Worm (Caenorhabditis elegans) whole organism, L4 larva: ENCODE measurements around the gene arl-1.

Experiments used
- F10B5.3 ChIP-seq: sonication (generic microtip); optimal IDR thresholded peaks from 2 replicates; lab custom pipeline; 2016; ENCODE audit warnings: mild to moderate bottlenecking, missing genetic modification characterization, missing compliant biosample characterization
- F26F4.8 ChIP-seq: fragments of 200-800 bp; sonication (Bioruptor generic); conservative IDR thresholded peaks from 2 replicates; pipeline ENCODE4 v1.3.6; 2022; ENCODE audit warnings: missing genetic modification characterization, missing compliant biosample characterization
- F37D6.2 ChIP-seq: sonication (generic microtip); optimal IDR thresholded peaks from 2 replicates; lab custom pipeline; 2016; ENCODE audit warnings: mild to moderate bottlenecking, missing genetic modification characterization, missing compliant biosample characterization
- R02D3.7 ChIP-seq: fragments of 150-350 bp; sonication (generic microtip); optimal IDR thresholded peaks from 3 replicates; lab custom pipeline; 2014; ENCODE audit warnings: missing biosample characterization, missing genetic modification characterization
- T20F7.1 ChIP-seq: fragments of 200-800 bp; sonication (Bioruptor generic); optimal IDR thresholded peaks from 2 replicates; lab custom pipeline; 2018; ENCODE audit warnings: mild to moderate bottlenecking, missing genetic modification characterization, missing compliant biosample characterization
- T26A8.4 ChIP-seq: fragments of 200-800 bp; sonication (Bioruptor generic); IDR thresholded peaks from 2 replicates; pipeline ENCODE4 v1.3.6; 2022; ENCODE audit warnings: missing genetic modification characterization, missing compliant biosample characterization
- Y5F2A.4 ChIP-seq: fragments of 200-800 bp; sonication (Bioruptor generic); optimal IDR thresholded peaks from 2 replicates; lab custom pipeline; 2018; ENCODE audit warnings: mild to moderate bottlenecking, missing genetic modification characterization, missing compliant biosample characterization
- aha-1 ChIP-seq: fragments of 150-350 bp; peaks from one replicate; lab custom pipeline; 2014; ENCODE audit warnings: missing biosample characterization, missing genetic modification characterization
- arid-1 ChIP-seq: fragments of 200-800 bp; sonication (Bioruptor generic); conservative IDR thresholded peaks from 2 replicates; pipeline ENCODE4 v1.3.6; 2022; ENCODE audit warnings: missing genetic modification reagents, missing genetic modification characterization, missing compliant biosample characterization
- ceh-44 ChIP-seq: fragments of 200-800 bp; sonication (Bioruptor generic); IDR thresholded peaks from 2 replicates; pipeline ENCODE4 v1.3.6; 2022; ENCODE audit warnings: missing genetic modification reagents, missing genetic modification characterization, missing compliant biosample characterization
- ces-1 ChIP-seq: fragments of 150-350 bp; sonication (generic microtip); optimal IDR thresholded peaks from 4 replicates; lab custom pipeline; 2014; ENCODE audit warnings: missing biosample characterization, missing genetic modification reagents, missing genetic modification characterization
- cey-2 ChIP-seq: sonication (generic microtip); optimal IDR thresholded peaks from 3 replicates; lab custom pipeline; 2017; ENCODE audit warnings: missing genetic modification characterization, mild to moderate bottlenecking, missing compliant biosample characterization, antibody characterized with exemption, borderline replicate concordance; ENCODE audit not compliant: insufficient read depth
- ctbp-1 ChIP-seq: fragments of 200-800 bp; sonication (Bioruptor generic); IDR thresholded peaks from 2 replicates; pipeline ENCODE4 v1.3.6; 2022; ENCODE audit warnings: missing genetic modification reagents, missing genetic modification characterization, missing compliant biosample characterization
- daf-12 ChIP-seq: fragments of 150-350 bp; optimal IDR thresholded peaks from 2 replicates; lab custom pipeline; 2014; ENCODE audit warnings: missing biosample characterization, missing genetic modification reagents, missing genetic modification characterization
- daf-8 ChIP-seq: fragments of 200-800 bp; sonication (Bioruptor generic); IDR thresholded peaks from 2 replicates; pipeline ENCODE4 v1.3.6; 2022; ENCODE audit warnings: missing genetic modification characterization, missing compliant biosample characterization
- dmd-6 ChIP-seq: fragments of 200-800 bp; sonication (Bioruptor generic); IDR thresholded peaks from 2 replicates; pipeline ENCODE4 v1.3.6; 2022; ENCODE audit warnings: missing genetic modification reagents, missing genetic modification characterization, missing compliant biosample characterization
- dpl-1 ChIP-seq: fragments of 150-350 bp; optimal IDR thresholded peaks from 2 replicates; lab custom pipeline; 2014; ENCODE audit warnings: missing biosample characterization, missing genetic modification reagents, missing genetic modification characterization
- duxl-1 ChIP-seq: sonication (generic microtip); optimal IDR thresholded peaks from 2 replicates; lab custom pipeline; 2016; ENCODE audit warnings: mild to moderate bottlenecking, missing genetic modification characterization, moderate library complexity, missing compliant biosample characterization; ENCODE audit not compliant: poor library complexity
- dve-1 ChIP-seq: sonication (generic microtip); optimal IDR thresholded peaks from 2 replicates; lab custom pipeline; 2017; ENCODE audit warnings: antibody characterized with exemption, mild to moderate bottlenecking, missing genetic modification characterization, missing compliant biosample characterization; ENCODE audit not compliant: insufficient read depth
- egl-27 ChIP-seq: sonication (generic microtip); optimal IDR thresholded peaks from 3 replicates; lab custom pipeline; 2017; ENCODE audit warnings: missing biosample characterization, missing genetic modification reagents, missing genetic modification characterization
- lim-7 ChIP-seq: fragments of 200-800 bp; sonication (Bioruptor generic); IDR thresholded peaks from 2 replicates; pipeline ENCODE4 v1.3.6; 2022; ENCODE audit warnings: missing genetic modification characterization, missing compliant biosample characterization
- lin-1 ChIP-seq: fragments of 200-800 bp; sonication (Bioruptor generic); IDR thresholded peaks from 2 replicates; pipeline ENCODE4 v1.3.6; 2022; ENCODE audit warnings: missing genetic modification reagents, missing genetic modification characterization, missing compliant biosample characterization
- lin-38 ChIP-seq: fragments of 200-800 bp; sonication (Bioruptor generic); IDR thresholded peaks from 2 replicates; pipeline ENCODE4 v1.3.6; 2022; ENCODE audit warnings: missing genetic modification reagents, missing genetic modification characterization, missing compliant biosample characterization
- lsy-2 ChIP-seq, 2 experiments: fragments of 150-350 bp in 1 of 2; sonication (generic microtip) in 1 of 2; optimal IDR thresholded peaks; 2 replicates each; lab custom pipeline; 2014 to 2017; ENCODE audit warnings: missing biosample characterization in 2 of 2, missing genetic modification characterization in 2 of 2
- mdl-1 ChIP-seq, 2 experiments: fragments of 150-350 bp in 1 of 2; sonication (generic microtip) in 1 of 2; optimal IDR thresholded peaks; 2 replicates each; lab custom pipeline; 2014 to 2017; ENCODE audit warnings: missing biosample characterization in 2 of 2, missing genetic modification characterization in 2 of 2
- mdt-29 ChIP-seq: fragments of 200-800 bp; sonication (Bioruptor generic); IDR thresholded peaks from 2 replicates; pipeline ENCODE4 v1.3.6; 2022; ENCODE audit warnings: missing genetic modification reagents, missing genetic modification characterization, missing compliant biosample characterization
- mes-2 ChIP-seq: sonication (generic microtip); optimal IDR thresholded peaks from 2 replicates; lab custom pipeline; 2016; ENCODE audit warnings: missing genotype, mild to moderate bottlenecking, missing genetic modification characterization, missing compliant biosample characterization; ENCODE audit not compliant: poor library complexity, severe bottlenecking
- nhr-10 ChIP-seq: fragments of 150-350 bp; optimal IDR thresholded peaks from 2 replicates; lab custom pipeline; 2014; ENCODE audit warnings: missing biosample characterization, missing genetic modification characterization
- nhr-102 ChIP-seq: sonication (generic microtip); optimal IDR thresholded peaks from 2 replicates; lab custom pipeline; 2016; ENCODE audit warnings: mild to moderate bottlenecking, missing genetic modification characterization, moderate library complexity, missing compliant biosample characterization
- nhr-111 ChIP-seq: fragments of 200-800 bp; sonication (Bioruptor generic); optimal IDR thresholded peaks from 2 replicates; lab custom pipeline; 2018; ENCODE audit warnings: mild to moderate bottlenecking, missing genetic modification characterization, missing compliant biosample characterization
- nhr-25 ChIP-seq: sonication (generic microtip); optimal IDR thresholded peaks from 2 replicates; lab custom pipeline; 2017; ENCODE audit warnings: missing genetic modification characterization, mild to moderate bottlenecking, missing compliant biosample characterization, antibody characterized with exemption, moderate library complexity, borderline replicate concordance; ENCODE audit not compliant: insufficient read depth
- nhr-28 ChIP-seq: fragments of 150-350 bp; optimal IDR thresholded peaks from 2 replicates; lab custom pipeline; 2014; ENCODE audit warnings: missing biosample characterization, missing genetic modification characterization
- nhr-42 ChIP-seq: fragments of 200-800 bp; sonication (Bioruptor generic); IDR thresholded peaks from 2 replicates; pipeline ENCODE4 v1.3.6; 2022; ENCODE audit warnings: missing genetic modification characterization, missing compliant biosample characterization
- nhr-48 ChIP-seq: sonication (generic microtip); optimal IDR thresholded peaks from 2 replicates; lab custom pipeline; 2016; ENCODE audit warnings: mild to moderate bottlenecking, missing genetic modification characterization, missing compliant biosample characterization
- nhr-6 ChIP-seq: fragments of 150-350 bp; optimal IDR thresholded peaks from 2 replicates; lab custom pipeline; 2014; ENCODE audit warnings: missing biosample characterization, missing genetic modification characterization
- nhr-76 ChIP-seq: fragments of 150-350 bp; optimal IDR thresholded peaks from 2 replicates; lab custom pipeline; 2014; ENCODE audit warnings: missing biosample characterization, missing genetic modification characterization
- nhr-77 ChIP-seq: fragments of 150-350 bp; optimal IDR thresholded peaks from 2 replicates; lab custom pipeline; 2014; ENCODE audit warnings: missing biosample characterization, missing genetic modification characterization
- pha-4 ChIP-seq, 2 experiments: fragments of 150-350 bp in 1 of 2; fragments of 200-800 bp in 1 of 2; sonication (Bioruptor generic) in 1 of 2; IDR thresholded peaks in 1 of 2; optimal IDR thresholded peaks in 1 of 2; 2 replicates each; pipeline versions ENCODE4 v1.3.6 to Lab custom; 2014 to 2022; ENCODE audit warnings: missing genetic modification characterization in 2 of 2, missing genetic modification reagents in 2 of 2, missing biosample characterization in 1 of 2, missing compliant biosample characterization in 1 of 2
- saeg-2 ChIP-seq: fragments of 200-800 bp; sonication (Bioruptor generic); IDR thresholded peaks from 2 replicates; pipeline ENCODE4 v1.3.6; 2022; ENCODE audit warnings: missing genetic modification reagents, missing genetic modification characterization, missing compliant biosample characterization
- sdz-12 ChIP-seq: fragments of 200-800 bp; sonication (Bioruptor generic); optimal IDR thresholded peaks from 2 replicates; lab custom pipeline; 2018; ENCODE audit warnings: mild to moderate bottlenecking, missing genetic modification characterization, missing compliant biosample characterization
- skn-1 ChIP-seq: fragments of 150-350 bp; optimal IDR thresholded peaks from 2 replicates; lab custom pipeline; 2014; ENCODE audit warnings: missing biosample characterization, missing genetic modification characterization
- snpc-4 ChIP-seq: fragments of 150-350 bp; optimal IDR thresholded peaks from 2 replicates; lab custom pipeline; 2014; ENCODE audit warnings: missing biosample characterization, missing genetic modification characterization
- spr-1 ChIP-seq: sonication (generic microtip); optimal IDR thresholded peaks from 2 replicates; lab custom pipeline; 2016; ENCODE audit warnings: mild to moderate bottlenecking, missing genetic modification characterization, missing compliant biosample characterization
- tag-97 ChIP-seq: fragments of 200-800 bp; sonication (Bioruptor generic); IDR thresholded peaks from 2 replicates; pipeline ENCODE4 v1.3.6; 2022; ENCODE audit warnings: missing genetic modification characterization, missing compliant biosample characterization
- tra-1 ChIP-seq: fragments of 200-800 bp; sonication (Bioruptor generic); IDR thresholded peaks from 2 replicates; pipeline ENCODE4 v1.3.6; 2022; ENCODE audit warnings: missing genetic modification reagents, missing genetic modification characterization, missing compliant biosample characterization
- unc-130 ChIP-seq: sonication (generic microtip); optimal IDR thresholded peaks from 2 replicates; lab custom pipeline; 2016; ENCODE audit warnings: missing genetic modification reagents, missing genetic modification characterization, missing compliant biosample characterization
- vab-7 ChIP-seq: fragments of 200-800 bp; sonication (Bioruptor generic); IDR thresholded peaks from 2 replicates; pipeline ENCODE4 v1.3.6; 2022; ENCODE audit warnings: missing genetic modification reagents, missing genetic modification characterization, missing compliant biosample characterization
- zag-1 ChIP-seq: fragments of 150-350 bp; optimal IDR thresholded peaks from 2 replicates; lab custom pipeline; 2014; ENCODE audit warnings: missing biosample characterization, missing genetic modification characterization
- zfp-3 ChIP-seq: fragments of 200-800 bp; sonication (Bioruptor generic); conservative IDR thresholded peaks from 2 replicates; pipeline ENCODE4 v1.3.6; 2022; ENCODE audit warnings: missing genetic modification reagents, missing genetic modification characterization, missing compliant biosample characterization
- ztf-11 ChIP-seq: fragments of 150-350 bp; optimal IDR thresholded peaks from 2 replicates; lab custom pipeline; 2014; ENCODE audit warnings: missing biosample characterization, missing genetic modification characterization
- ztf-7 ChIP-seq: fragments of 150-350 bp; optimal IDR thresholded peaks from 2 replicates; lab custom pipeline; 2014; ENCODE audit warnings: missing biosample characterization, missing genetic modification characterization

Gene arl-1

ce11 chrII:8566039-8566438, 15.8 kb upstream of the arl-1 start, which contains the start of gene stc-1:
TSS of gene stc-1 (minus strand) at chrII:8566139.
- TF ChIP-seq nhr-10 (tag; lab: Kevin White, UChicago), result peak; percentile 1
- no peak for TF ChIP-seq T20F7.1 (GFP tag; lab: Kevin White, UChicago)
- TF ChIP-seq nhr-76 (tag; lab: Kevin White, UChicago), result no peak
- TF ChIP-seq F10B5.3, result no peak
- peak; percentile 23 for TF ChIP-seq aha-1 (tag; lab: Kevin White, UChicago)
- no peak for TF ChIP-seq tag-97 (GFP tag; lab: Robert Waterston, UW)
- no peak for TF ChIP-seq daf-12 (tag; lab: Kevin White, UChicago)
- TF ChIP-seq vab-7 (GFP tag; lab: Robert Waterston, UW), result no peak
- peak in 1 of 2 experiments; percentile 45 for TF ChIP-seq lsy-2 (tag; optimal IDR thresholded peaks at IDR 0.05; lab: Kevin White, UChicago)
- no peak for TF ChIP-seq nhr-42 (GFP tag; lab: Robert Waterston, UW)
- TF ChIP-seq sdz-12 (GFP tag; lab: Kevin White, UChicago), result no peak
- no peak for TF ChIP-seq ceh-44 (GFP tag; lab: Robert Waterston, UW)
- TF ChIP-seq zag-1 (tag; lab: Kevin White, UChicago), result no peak
- TF ChIP-seq cey-2 (tag; lab: Kevin White, UChicago), result no peak
- no peak for TF ChIP-seq ctbp-1 (GFP tag; lab: Robert Waterston, UW)
- no peak for TF ChIP-seq ces-1 (GFP tag; lab: Kevin White, UChicago)
- TF ChIP-seq daf-8 (GFP tag; lab: Robert Waterston, UW), result no peak
- TF ChIP-seq pha-4 (GFP tag; IDR thresholded peaks at IDR 0.05; lab: Robert Waterston, UW), result no peak
- no peak for TF ChIP-seq pha-4 (tag; optimal IDR thresholded peaks at IDR 0.05; lab: Kevin White, UChicago)
- TF ChIP-seq tra-1 (GFP tag; lab: Robert Waterston, UW), result no peak
- TF ChIP-seq R02D3.7 (tag; lab: Kevin White, UChicago), result no peak
- peak; percentile 81 for TF ChIP-seq lin-38 (GFP tag; lab: Robert Waterston, UW)
- TF ChIP-seq unc-130 (GFP tag; lab: Kevin White, UChicago), result no peak
- TF ChIP-seq mes-2 (tag; lab: Kevin White, UChicago), result peak; percentile 59
- TF ChIP-seq dmd-6, result no peak
- TF ChIP-seq nhr-111 (GFP tag; lab: Kevin White, UChicago), result no peak
- no peak for TF ChIP-seq Y5F2A.4 (GFP tag; lab: Kevin White, UChicago)
- TF ChIP-seq lim-7 (GFP tag; lab: Robert Waterston, UW), result no peak
- TF ChIP-seq duxl-1, result no peak
- no peak for TF ChIP-seq mdl-1 (tag; optimal IDR thresholded peaks at IDR 0.05; lab: Kevin White, UChicago)
- peak; percentile 43 for TF ChIP-seq dve-1 (tag; lab: Kevin White, UChicago)
- no peak for TF ChIP-seq saeg-2
- no peak for TF ChIP-seq F37D6.2
- TF ChIP-seq skn-1, result no peak
- no peak for TF ChIP-seq nhr-77 (tag; lab: Kevin White, UChicago)
- peak; percentile 39 for TF ChIP-seq nhr-28 (tag; lab: Kevin White, UChicago)
- TF ChIP-seq spr-1 (tag; lab: Kevin White, UChicago), result no peak
- peak; percentile 70 for TF ChIP-seq dpl-1 (GFP tag; lab: Kevin White, UChicago)
- TF ChIP-seq mdt-29 (GFP tag; lab: Robert Waterston, UW), result no peak
- TF ChIP-seq nhr-6 (tag; lab: Kevin White, UChicago), result peak; percentile 53
- 0 out of 2 replicates have a peak, but pooled peaks have one; percentile 22 for TF ChIP-seq arid-1
- TF ChIP-seq snpc-4, result no peak
- TF ChIP-seq egl-27, result no peak
- no peak for TF ChIP-seq nhr-25 (tag; lab: Kevin White, UChicago)
- no peak for TF ChIP-seq lin-1 (GFP tag; lab: Robert Waterston, UW)
- TF ChIP-seq ztf-11 (tag; lab: Kevin White, UChicago), result no peak
- TF ChIP-seq F26F4.8 (GFP tag; lab: Robert Waterston, UW), result no peak
- no peak for TF ChIP-seq ztf-7
- TF ChIP-seq nhr-48 (tag; lab: Kevin White, UChicago), result no peak
- no peak for TF ChIP-seq nhr-102 (tag; lab: Kevin White, UChicago)
- peak; percentile 35; the same call in 1 of the 2 replicates for TF ChIP-seq T26A8.4 (GFP tag; lab: Robert Waterston, UW)
- no peak for TF ChIP-seq zfp-3 (GFP tag; lab: Robert Waterston, UW)
